Fruit fly (Drosophila melanogaster) whole organism, embryonic: ENCODE measurements around the gene side-IV.

Experiments used
- Aef1 ChIP-seq: fragments of 200-800 bp; sonication (Bioruptor generic); IDR thresholded peaks from 3 replicates; pipeline ENCODE4 v1.3.6; 2022; ENCODE audit warnings: missing biosample characterization, missing genetic modification characterization
- BtbVII ChIP-seq: fragments of 200-800 bp; sonication (Bioruptor generic); optimal IDR thresholded peaks from 3 replicates; lab custom pipeline; 2017; ENCODE audit warnings: missing biosample characterization, mild to moderate bottlenecking, missing genetic modification characterization
- CG10209 ChIP-seq: fragments of 200-800 bp; sonication (Bioruptor generic); optimal IDR thresholded peaks from 3 replicates; lab custom pipeline; 2017; ENCODE audit warnings: missing biosample characterization, mild to moderate bottlenecking, missing genetic modification characterization, missing genetic modification reagents
- CG10366 ChIP-seq: fragments of 200-800 bp; sonication (Bioruptor generic); IDR thresholded peaks from 2 replicates; pipeline ENCODE4 v1.3.6; 2022; ENCODE audit warnings: missing biosample characterization, missing genetic modification characterization
- CG11456 ChIP-seq: fragments of 200-800 bp; sonication (Bioruptor generic); IDR thresholded peaks from 3 replicates; pipeline ENCODE4 v1.3.6; 2022; ENCODE audit warnings: missing biosample characterization, missing genetic modification characterization
- CG14441 ChIP-seq: fragments of 200-800 bp; sonication (Bioruptor generic); IDR thresholded peaks from 2 replicates; pipeline ENCODE4 v1.3.6; 2022; ENCODE audit warnings: missing biosample characterization, missing genetic modification characterization
- CG15514 ChIP-seq: fragments of 200-800 bp; sonication (Bioruptor generic); optimal IDR thresholded peaks from 3 replicates; lab custom pipeline; 2017; ENCODE audit warnings: missing biosample characterization, missing genetic modification characterization, mild to moderate bottlenecking, moderate library complexity, missing genetic modification reagents
- CG1602 ChIP-seq: fragments of 200-800 bp; sonication (Bioruptor generic); optimal IDR thresholded peaks from 3 replicates; lab custom pipeline; 2016; ENCODE audit warnings: missing biosample characterization, missing genetic modification characterization
- CG1603 ChIP-seq: fragments of 200-800 bp; sonication (Bioruptor generic); optimal IDR thresholded peaks from 2 replicates; lab custom pipeline; 2019; ENCODE audit warnings: missing biosample characterization, mild to moderate bottlenecking, missing genetic modification characterization, moderate library complexity
- CG3065 ChIP-seq: fragments of 200-800 bp; sonication (Bioruptor generic); optimal IDR thresholded peaks from 2 replicates; lab custom pipeline; 2016; ENCODE audit warnings: missing biosample characterization, missing genetic modification characterization
- CG3281 ChIP-seq: fragments of 200-800 bp; sonication (Bioruptor generic); optimal IDR thresholded peaks from 3 replicates; lab custom pipeline; 2017; ENCODE audit warnings: missing biosample characterization, mild to moderate bottlenecking, missing genetic modification characterization
- CG3407 ChIP-seq: fragments of 200-800 bp; sonication (Bioruptor generic); optimal IDR thresholded peaks from 2 replicates; lab custom pipeline; 2018; ENCODE audit warnings: missing biosample characterization, mild to moderate bottlenecking, missing genetic modification characterization
- CG34376 ChIP-seq: fragments of 200-800 bp; sonication (Bioruptor generic); optimal IDR thresholded peaks from 2 replicates; lab custom pipeline; 2018; ENCODE audit warnings: missing biosample characterization, mild to moderate bottlenecking, missing genetic modification characterization
- CG5953 ChIP-seq: fragments of 200-800 bp; sonication (Bioruptor generic); IDR thresholded peaks from 2 replicates; pipeline ENCODE4 v1.3.6; 2022; ENCODE audit warnings: missing biosample characterization, missing genetic modification characterization
- CG6683 ChIP-seq: fragments of 200-800 bp; sonication (Bioruptor generic); optimal IDR thresholded peaks from 2 replicates; lab custom pipeline; 2017; ENCODE audit warnings: missing biosample characterization, mild to moderate bottlenecking, missing genetic modification characterization, missing genetic modification reagents
- CG7839 ChIP-seq: fragments of 200-800 bp; sonication (Bioruptor generic); optimal IDR thresholded peaks from 3 replicates; lab custom pipeline; 2018; ENCODE audit warnings: missing biosample characterization, mild to moderate bottlenecking, missing genetic modification characterization, moderate library complexity
- CG8924 ChIP-seq: fragments of 200-800 bp; optimal IDR thresholded peaks from 3 replicates; lab custom pipeline; 2019; ENCODE audit warnings: missing biosample characterization, mild to moderate bottlenecking, missing genetic modification characterization, moderate library complexity
- CG9609 ChIP-seq: fragments of 200-800 bp; sonication (Bioruptor generic); optimal IDR thresholded peaks from 3 replicates; lab custom pipeline; 2016; ENCODE audit warnings: missing biosample characterization, missing genetic modification characterization
- CG9797 ChIP-seq: fragments of 200-800 bp; sonication (Bioruptor generic); optimal IDR thresholded peaks from 3 replicates; lab custom pipeline; 2018; ENCODE audit warnings: missing biosample characterization, mild to moderate bottlenecking, missing genetic modification characterization
- Dfd ChIP-seq, 2 experiments: fragments of >200 bp; optimal IDR thresholded peaks; 2 replicates each; lab custom pipeline; 2017; ENCODE audit warnings: missing biosample characterization in 2 of 2, missing genetic modification characterization in 2 of 2
- Doc2 ChIP-seq: fragments of 200-800 bp; sonication (Bioruptor generic); IDR thresholded peaks from 2 replicates; pipeline ENCODE4 v1.3.6; 2022; ENCODE audit warnings: missing biosample characterization, missing genetic modification characterization
- Dp ChIP-seq: fragments of 200-800 bp; sonication (Bioruptor generic); optimal IDR thresholded peaks from 2 replicates; lab custom pipeline; 2018; ENCODE audit warnings: missing biosample characterization, mild to moderate bottlenecking, missing genetic modification characterization, moderate library complexity
- Max ChIP-seq: fragments of 200-800 bp; sonication (Bioruptor generic); optimal IDR thresholded peaks from 2 replicates; lab custom pipeline; 2016; ENCODE audit warnings: missing biosample characterization, mild to moderate bottlenecking, missing genetic modification characterization
- NFAT ChIP-seq: fragments of 200-800 bp; sonication (Bioruptor generic); IDR thresholded peaks from 2 replicates; pipeline ENCODE4 v1.3.6; 2022; ENCODE audit warnings: missing biosample characterization, missing genetic modification characterization
- NfI ChIP-seq: fragments of 200-800 bp; sonication (Bioruptor generic); optimal IDR thresholded peaks from 3 replicates; lab custom pipeline; 2018; ENCODE audit warnings: missing biosample characterization, mild to moderate bottlenecking, missing genetic modification characterization, moderate library complexity
- Ravus ChIP-seq: fragments of 200-800 bp; sonication (Bioruptor generic); IDR thresholded peaks from 2 replicates; pipeline ENCODE4 v1.3.6; 2022; ENCODE audit warnings: missing biosample characterization, missing genetic modification characterization
- Sox102F ChIP-seq: fragments of 200-800 bp; sonication (Bioruptor generic); optimal IDR thresholded peaks from 2 replicates; lab custom pipeline; 2018; ENCODE audit warnings: missing biosample characterization, mild to moderate bottlenecking, missing genetic modification characterization, moderate library complexity
- Stat92E ChIP-seq, 3 experiments: fragments of >200 bp in 2 of 3; fragments of 200-800 bp in 1 of 3; sonication (Bioruptor generic) in 1 of 3; optimal IDR thresholded peaks; 2 replicates each; lab custom pipeline; 2017 to 2019; ENCODE audit warnings: missing biosample characterization in 3 of 3, missing genetic modification characterization in 3 of 3, mild to moderate bottlenecking in 1 of 3, moderate library complexity in 1 of 3
- Taf1 ChIP-seq: fragments of 200-800 bp; sonication (Bioruptor generic); IDR thresholded peaks from 2 replicates; pipeline ENCODE4 v1.3.6; 2022; ENCODE audit warnings: missing biosample characterization, missing genetic modification characterization
- Xbp1 ChIP-seq: fragments of 200-800 bp; sonication (Bioruptor generic); optimal IDR thresholded peaks from 3 replicates; lab custom pipeline; 2016; ENCODE audit warnings: missing biosample characterization, mild to moderate bottlenecking, missing genetic modification characterization
- cas ChIP-seq: fragments of 200-800 bp; sonication (Bioruptor generic); IDR thresholded peaks from 2 replicates; pipeline ENCODE4 v1.3.6; 2022; ENCODE audit warnings: missing biosample characterization, missing genetic modification characterization
- dmrt11E ChIP-seq: fragments of 200-800 bp; sonication (Bioruptor generic); optimal IDR thresholded peaks from 3 replicates; lab custom pipeline; 2018; ENCODE audit warnings: missing biosample characterization, mild to moderate bottlenecking, missing genetic modification characterization, moderate library complexity
- dpn ChIP-seq, 2 experiments: fragments of 200-800 bp; sonication (Bioruptor generic); optimal IDR thresholded peaks; 3 replicates each; lab custom pipeline; 2016; ENCODE audit warnings: missing biosample characterization in 2 of 2, missing genetic modification characterization in 2 of 2
- fd102C ChIP-seq: fragments of 200-800 bp; sonication (Bioruptor generic); optimal IDR thresholded peaks from 2 replicates; lab custom pipeline; 2018; ENCODE audit warnings: missing biosample characterization, mild to moderate bottlenecking, missing genetic modification characterization, moderate library complexity
- gcm ChIP-seq: fragments of 200-800 bp; sonication (Bioruptor generic); optimal IDR thresholded peaks from 2 replicates; lab custom pipeline; 2019; ENCODE audit warnings: missing biosample characterization, mild to moderate bottlenecking, missing genetic modification characterization, moderate library complexity
- h ChIP-seq: fragments of >200 bp; optimal IDR thresholded peaks from 2 replicates; lab custom pipeline; 2017
- jumu ChIP-seq: fragments of 200-800 bp; sonication (Bioruptor generic); optimal IDR thresholded peaks from 3 replicates; lab custom pipeline; 2016; ENCODE audit warnings: missing biosample characterization, missing genetic modification characterization
- ken ChIP-seq: fragments of 200-800 bp; sonication (Bioruptor generic); IDR thresholded peaks from 3 replicates; pipeline ENCODE4 v1.3.6; 2022; ENCODE audit warnings: missing biosample characterization, missing genetic modification characterization
- nerfin-2 ChIP-seq: fragments of 200-800 bp; sonication (Bioruptor generic); IDR thresholded peaks from 2 replicates; pipeline ENCODE4 v1.3.6; 2022; ENCODE audit warnings: missing biosample characterization, missing genetic modification characterization; ENCODE audit not compliant: partially characterized antibody
- otp ChIP-seq: fragments of 200-800 bp; sonication (Bioruptor generic); IDR thresholded peaks from 3 replicates; pipeline ENCODE4, ENCODE4 v1.3.6; 2022; ENCODE audit warnings: missing biosample characterization, missing genetic modification characterization
- prd ChIP-seq, 3 experiments: fragments of >200 bp in 2 of 3; fragments of 200-800 bp in 1 of 3; sonication (Bioruptor generic) in 1 of 3; optimal IDR thresholded peaks in 2 of 3; IDR thresholded peaks in 1 of 3; 2 replicates in 2 of 3; 3 replicates in 1 of 3; pipeline versions ENCODE4 v1.3.6 to Lab custom; 2017 to 2022; ENCODE audit warnings: missing biosample characterization in 1 of 3, missing genetic modification characterization in 1 of 3
- psq ChIP-seq: fragments of 200-800 bp; sonication (Bioruptor generic); optimal IDR thresholded peaks from 2 replicates; lab custom pipeline; 2017; ENCODE audit warnings: missing biosample characterization, missing genetic modification characterization
- pum ChIP-seq: fragments of 200-800 bp; sonication (Bioruptor generic); optimal IDR thresholded peaks from 2 replicates; lab custom pipeline; 2016; ENCODE audit warnings: missing biosample characterization, missing genetic modification characterization
- repo ChIP-seq: fragments of 200-800 bp; sonication (Bioruptor generic); optimal IDR thresholded peaks from 2 replicates; lab custom pipeline; 2016; ENCODE audit warnings: missing biosample characterization, missing genetic modification characterization
- rib ChIP-seq: fragments of 200-800 bp; sonication (Bioruptor generic); IDR thresholded peaks from 2 replicates; pipeline ENCODE4 v1.3.6; 2022; ENCODE audit warnings: missing biosample characterization, missing genetic modification characterization
- schlank ChIP-seq: fragments of 200-800 bp; sonication (Bioruptor generic); optimal IDR thresholded peaks from 2 replicates; lab custom pipeline; 2018; ENCODE audit warnings: missing biosample characterization, mild to moderate bottlenecking, missing genetic modification characterization
- slp2 ChIP-seq: fragments of 200-800 bp; sonication (Bioruptor generic); optimal IDR thresholded peaks from 2 replicates; lab custom pipeline; 2016; ENCODE audit warnings: missing biosample characterization, missing genetic modification characterization
- sr ChIP-seq: fragments of 200-800 bp; sonication (Bioruptor generic); IDR thresholded peaks from 3 replicates; pipeline ENCODE4 v1.3.6; 2022; ENCODE audit warnings: missing biosample characterization, missing genetic modification characterization
- sug ChIP-seq: fragments of 200-800 bp; optimal IDR thresholded peaks from 2 replicates; lab custom pipeline; 2019; ENCODE audit warnings: missing biosample characterization, mild to moderate bottlenecking, missing genetic modification characterization, moderate library complexity
- tap ChIP-seq: fragments of 200-800 bp; optimal IDR thresholded peaks from 3 replicates; lab custom pipeline; 2019; ENCODE audit warnings: missing biosample characterization, mild to moderate bottlenecking, missing genetic modification characterization, moderate library complexity
- wdn ChIP-seq: fragments of 200-800 bp; sonication (Bioruptor generic); IDR thresholded peaks from 2 replicates; pipeline ENCODE4 v1.3.6; 2022; ENCODE audit warnings: missing biosample characterization, missing genetic modification characterization
- yki ChIP-seq: fragments of >200 bp; optimal IDR thresholded peaks from 3 replicates; lab custom pipeline; 2018

side-IV gene

dm6 chr3R:13446489-13446888 lies 3.9 kb upstream of the side-IV start (continued):
- no peak for TF ChIP-seq pum (GFP tag; lab: Kevin White, UChicago)
- TF ChIP-seq prd (optimal IDR thresholded peaks at IDR 0.05; lab: Kevin White, UChicago) = no peak
- peak; percentile 29; the same call in 1 of the 3 replicates for TF ChIP-seq prd (GFP tag; IDR thresholded peaks at IDR 0.05; lab: Robert Waterston, UW)
- peak; percentile 74 for TF ChIP-seq CG7839 (tag; lab: Kevin White, UChicago)
- TF ChIP-seq Taf1 (GFP tag; lab: Robert Waterston, UW) = 0 out of 2 replicates have a peak, but pooled peaks have one; percentile 20
- no peak for TF ChIP-seq CG6683 (GFP tag; lab: Kevin White, UChicago)
- TF ChIP-seq Dfd (GFP tag; optimal IDR thresholded peaks at IDR 0.05; lab: Kevin White, UChicago) = no peak
- TF ChIP-seq CG3407 = no peak
- TF ChIP-seq NfI = peak; percentile 43
- no peak for TF ChIP-seq CG5953 (GFP tag; lab: Robert Waterston, UW)
- peak; percentile 60 for TF ChIP-seq dmrt11E (tag; lab: Kevin White, UChicago)
- no peak for TF ChIP-seq otp (GFP tag; lab: Robert Waterston, UW)
- TF ChIP-seq Xbp1 (GFP tag; lab: Kevin White, UChicago) = peak; percentile 22
- no peak for TF ChIP-seq fd102C
- peak; percentile 59 for TF ChIP-seq CG8924 (tag; lab: Kevin White, UChicago)
- TF ChIP-seq cas = no peak
- no peak for TF ChIP-seq ken (GFP tag; lab: Robert Waterston, UW)
- no peak for TF ChIP-seq psq (GFP tag; lab: Kevin White, UChicago)
- TF ChIP-seq CG10366 (GFP tag; lab: Robert Waterston, UW) = no peak; the same call in 1 of the 2 replicates
- no peak for TF ChIP-seq Aef1 (GFP tag; lab: Robert Waterston, UW)
- TF ChIP-seq sr (GFP tag; lab: Robert Waterston, UW) = no peak
- TF ChIP-seq dpn (GFP tag; optimal IDR thresholded peaks at IDR 0.05; lab: Kevin White, UChicago) = peak; percentile 26 to 27
- peak; percentile 13 for TF ChIP-seq CG1602
- peak; percentile 8 for TF ChIP-seq jumu (GFP tag; lab: Kevin White, UChicago)
- TF ChIP-seq CG1603 = no peak
- no peak for TF ChIP-seq h (lab: Kevin White, UChicago)
- TF ChIP-seq CG14441 = 0 out of 2 replicates have a peak, but pooled peaks have one; percentile 23
- TF ChIP-seq Max (GFP tag; lab: Kevin White, UChicago) = no peak
- no peak for TF ChIP-seq sug
- no peak for TF ChIP-seq wdn (GFP tag; lab: Robert Waterston, UW)
- TF ChIP-seq CG9797 (GFP tag; lab: Kevin White, UChicago) = no peak
- TF ChIP-seq rib (GFP tag; lab: Robert Waterston, UW) = no peak
- TF ChIP-seq yki (lab: Kevin White, UChicago) = no peak
- no peak for TF ChIP-seq CG11456 (GFP tag; lab: Robert Waterston, UW)
- peak; percentile 5 for TF ChIP-seq CG3281 (GFP tag; lab: Kevin White, UChicago)
- no peak for TF ChIP-seq tap (tag; lab: Kevin White, UChicago)
- no peak for TF ChIP-seq Ravus (GFP tag; lab: Robert Waterston, UW)
- TF ChIP-seq nerfin-2 (GFP tag; lab: Robert Waterston, UW) = no peak
- no peak for TF ChIP-seq CG3065 (GFP tag; lab: Kevin White, UChicago)
- TF ChIP-seq Stat92E (GFP tag; optimal IDR thresholded peaks at IDR 0.05; lab: Kevin White, UChicago) = no peak
- peak; percentile 11 for TF ChIP-seq CG15514 (GFP tag; lab: Kevin White, UChicago)
- TF ChIP-seq slp2 (GFP tag; lab: Kevin White, UChicago) = no peak
- TF ChIP-seq CG9609 = no peak
- no peak for TF ChIP-seq Dp (GFP tag; lab: Kevin White, UChicago)
- TF ChIP-seq gcm (GFP tag; lab: Kevin White, UChicago) = no peak
- no peak for TF ChIP-seq Doc2 (GFP tag; lab: Robert Waterston, UW)
- TF ChIP-seq schlank (tag; lab: Kevin White, UChicago) = no peak
- TF ChIP-seq repo = no peak
- 0 out of 2 replicates have a peak, but pooled peaks have one; percentile 6 for TF ChIP-seq NFAT (GFP tag; lab: Robert Waterston, UW)
- TF ChIP-seq CG34376 (GFP tag; lab: Kevin White, UChicago) = no peak
- TF ChIP-seq BtbVII = no peak
- TF ChIP-seq Sox102F (GFP tag; lab: Kevin White, UChicago) = peak; percentile 58
- TF ChIP-seq CG10209 (GFP tag; lab: Kevin White, UChicago) = peak; percentile 34
